Worm (Caenorhabditis elegans): Measurements from ENCODE around the gene sfxn-2.

sfxn-2 gene

ce11 chrX:7954328-7954727 lies 3.8 kb downstream of the sfxn-2 start, which contains the start of gene dct-1 (continued):
- TF ChIP-seq mdl-1 (tag; optimal IDR thresholded peaks at IDR 0.05) (peak in 1 of 2 experiments; percentile 21), pax-3 (tag; optimal IDR thresholded peaks at IDR 0.05) (peak; percentile 9), aha-1 (tag; optimal IDR thresholded peaks at IDR 0.05) (no peak), dpl-1 (GFP tag; optimal IDR thresholded peaks at IDR 0.05) (no peak), nhr-90 (tag; optimal IDR thresholded peaks at IDR 0.05; ENCODE audit: poor library complexity) (no peak), lin-35 (GFP tag; optimal IDR thresholded peaks at IDR 0.05) (no peak), nhr-28 (tag; optimal IDR thresholded peaks at IDR 0.05) (no peak), ceh-82 (tag; optimal IDR thresholded peaks at IDR 0.05) (no peak), isw-1 (GFP tag; IDR thresholded peaks at IDR 0.05) (no peak), ceh-8 (GFP tag; optimal IDR thresholded peaks at IDR 0.05) (no peak), nhr-84 (tag; optimal IDR thresholded peaks at IDR 0.05) (no peak), alr-1 (tag; optimal IDR thresholded peaks at IDR 0.05; ENCODE audit: borderline replicate concordance) (no peak), snu-23 (GFP tag; optimal IDR thresholded peaks at IDR 0.05) (no peak)

ce11 chrX:7953695-7954094 lies 4.4 kb downstream of the sfxn-2 start:
- TF ChIP-seq ceh-90 (tag; optimal IDR thresholded peaks at IDR 0.05) (no peak), efl-1 (optimal IDR thresholded peaks at IDR 0.05) (no peak), efl-1 (GFP tag; optimal IDR thresholded peaks at IDR 0.05 in 1 of 2) (peak in 1 of 2 experiments; percentile 8), nhr-20 (tag; optimal IDR thresholded peaks at IDR 0.05) (no peak)

- TF ChIP-seq nhr-47 (tag; optimal IDR thresholded peaks at IDR 0.05) (peak; percentile 36), mef-2 (tag; optimal IDR thresholded peaks at IDR 0.05) (no peak), skn-1 (tag; optimal IDR thresholded peaks at IDR 0.05) (peak; percentile 14), C04F5.9 (tag; optimal IDR thresholded peaks at IDR 0.05) (no peak), dpl-1 (GFP tag; optimal IDR thresholded peaks at IDR 0.05) (peak in 1 of 3 experiments; percentile 10), nhr-237 (tag; optimal IDR thresholded peaks at IDR 0.05) (no peak), nhr-90 (tag; optimal IDR thresholded peaks at IDR 0.05; ENCODE audit: poor library complexity) (peak; percentile 29), alr-1 (tag; optimal IDR thresholded peaks at IDR 0.05; ENCODE audit: borderline replicate concordance) (no peak), nhr-71 (tag; optimal IDR thresholded peaks at IDR 0.05) (peak; percentile 36), hlh-4 (tag; optimal IDR thresholded peaks at IDR 0.05) (no peak), lir-3 (tag; optimal IDR thresholded peaks at IDR 0.05; ENCODE audit: poor library complexity) (no peak), efl-3 (GFP tag; optimal IDR thresholded peaks at IDR 0.05) (no peak)
These were observed 5.1 kb downstream of the sfxn-2 start for ce11 chrX:7953063-7953337.

ce11 chrX:7952226-7953062 lies 5.7 kb downstream of the sfxn-2 start:
- TF ChIP-seq unc-30 (tag; optimal IDR thresholded peaks at IDR 0.05) (no peak), nhr-85 (tag) (peak; percentile 89), ceh-63 (GFP tag; optimal IDR thresholded peaks at IDR 0.05) (no peak), nhr-28 (tag; optimal IDR thresholded peaks at IDR 0.05) (no peak), nhr-71 (tag; optimal IDR thresholded peaks at IDR 0.05) (peak; percentile 67), fkh-4 (tag; optimal IDR thresholded peaks at IDR 0.05; ENCODE audit: borderline replicate concordance) (no peak), nhr-20 (tag; optimal IDR thresholded peaks at IDR 0.05) (peak; percentile 39), ceh-90 (tag; optimal IDR thresholded peaks at IDR 0.05) (no peak), zip-4 (GFP tag; optimal IDR thresholded peaks at IDR 0.05) (no peak), nhr-90 (tag; optimal IDR thresholded peaks at IDR 0.05; ENCODE audit: poor library complexity) (peak; percentile 60), hlh-4 (tag; optimal IDR thresholded peaks at IDR 0.05) (no peak), unc-130 (tag; optimal IDR thresholded peaks at IDR 0.05) (peak; percentile 62), sox-4 (tag; optimal IDR thresholded peaks at IDR 0.05) (no peak), swsn-7 (tag; optimal IDR thresholded peaks at IDR 0.05) (peak; percentile 23), egl-27 (tag; optimal IDR thresholded peaks at IDR 0.05) (no peak), dpl-1 (GFP tag; optimal IDR thresholded peaks at IDR 0.05) (peak in 1 of 3 experiments; percentile 12), fkh-8 (tag; optimal IDR thresholded peaks at IDR 0.05) (peak; percentile 77), zag-1 (tag; optimal IDR thresholded peaks at IDR 0.05) (no peak), elt-2 (tag; optimal IDR thresholded peaks at IDR 0.05) (peak; percentile 62), lin-14 (GFP tag; optimal IDR thresholded peaks at IDR 0.05) (peak; percentile 36), lin-13 (GFP tag; optimal IDR thresholded peaks at IDR 0.05) (no peak), lsy-2 (tag; optimal IDR thresholded peaks at IDR 0.05) (peak in 1 of 2 experiments; percentile 26), nhr-12 (tag; optimal IDR thresholded peaks at IDR 0.05) (no peak), efl-1 (optimal IDR thresholded peaks at IDR 0.05) (no peak), efl-1 (GFP tag; optimal IDR thresholded peaks at IDR 0.05 in 1 of 2) (peak in 1 of 2 experiments; percentile 75), C04F5.9 (tag; optimal IDR thresholded peaks at IDR 0.05) (peak; percentile 30), hpl-2 (GFP tag; optimal IDR thresholded peaks at IDR 0.05) (no peak), fkh-10 (GFP tag; optimal IDR thresholded peaks at IDR 0.05) (no peak)
